Worm (Caenorhabditis elegans): Measurements from ENCODE around the gene elc-1.

elc-1 gene

DNA sequence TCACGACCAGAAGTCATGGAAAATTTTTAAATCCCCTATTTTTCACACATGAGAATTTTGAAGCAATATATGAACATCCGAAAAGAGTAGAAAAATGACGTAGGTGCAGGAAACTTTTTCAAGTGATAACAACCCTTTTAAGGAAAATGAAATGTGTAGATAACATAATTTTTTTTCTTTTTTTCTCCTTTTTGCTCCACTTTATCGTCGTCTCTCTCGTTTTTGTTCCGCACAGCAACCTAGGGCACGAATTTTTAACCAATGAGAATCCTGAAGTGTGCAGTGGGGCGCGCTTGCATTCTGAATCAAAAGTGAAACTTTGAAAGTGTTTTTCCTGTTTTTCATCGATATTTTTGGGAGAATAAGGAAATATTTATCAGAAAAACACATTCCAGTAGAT lies 24.2 kb downstream of the elc-1 start:
- no peak for TF ChIP-seq tbx-8 (GFP tag; optimal IDR thresholded peaks at IDR 0.05)
- no peak for TF ChIP-seq nhr-2 (tag; optimal IDR thresholded peaks at IDR 0.05)
- TF ChIP-seq ham-2 (GFP tag; optimal IDR thresholded peaks at IDR 0.05): no peak
- no peak for TF ChIP-seq mls-2 (tag; optimal IDR thresholded peaks at IDR 0.05)
- no peak for TF ChIP-seq sem-2 (GFP tag; optimal IDR thresholded peaks at IDR 0.05)
- no peak for TF ChIP-seq lin-13 (tag; optimal IDR thresholded peaks at IDR 0.05)
- TF ChIP-seq flh-1 (GFP tag; optimal IDR thresholded peaks at IDR 0.05): no peak
- TF ChIP-seq ceh-43 (GFP tag; optimal IDR thresholded peaks at IDR 0.05): no peak
- TF ChIP-seq sptf-1 (tag; optimal IDR thresholded peaks at IDR 0.05): no peak
- TF ChIP-seq mab-5 (tag; optimal IDR thresholded peaks at IDR 0.05): no peak
- TF ChIP-seq unc-39 (tag; optimal IDR thresholded peaks at IDR 0.05): no peak

DNA sequence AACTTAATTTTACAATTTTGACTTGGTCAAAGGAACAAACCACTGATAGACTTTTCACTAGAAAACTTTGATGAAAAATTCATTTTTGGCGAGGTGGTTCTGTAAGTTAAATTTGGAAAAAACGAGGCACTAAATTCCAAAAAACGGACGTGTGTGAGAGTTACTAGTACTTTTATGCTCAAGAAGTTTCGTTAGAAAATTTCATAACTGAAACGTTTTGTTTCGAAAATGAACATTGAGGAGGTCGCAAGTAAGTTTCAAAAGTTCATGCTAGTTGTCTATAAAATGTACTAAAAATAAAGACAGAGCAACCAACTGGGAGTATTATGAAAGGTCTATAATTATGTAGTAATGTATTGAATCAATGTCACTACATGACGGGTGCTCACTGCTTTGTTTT lies 25.2 kb downstream of the elc-1 start, which contains the start of gene pals-17:
Gene pals-17, minus strand, starts transcription at position 101 of the 400 bp plus-strand sequence.
- TF ChIP-seq ceh-83 (GFP tag; optimal IDR thresholded peaks at IDR 0.05) (no peak), elt-3 (tag; optimal IDR thresholded peaks at IDR 0.05) (no peak), sptf-1 (tag; optimal IDR thresholded peaks at IDR 0.05) (no peak), nhr-12 (tag; optimal IDR thresholded peaks at IDR 0.05) (no peak), ztf-11 (tag; optimal IDR thresholded peaks at IDR 0.05) (no peak), sem-2 (GFP tag; optimal IDR thresholded peaks at IDR 0.05) (no peak), lin-13 (tag; optimal IDR thresholded peaks at IDR 0.05) (no peak), mls-2 (tag; optimal IDR thresholded peaks at IDR 0.05) (no peak)

DNA sequence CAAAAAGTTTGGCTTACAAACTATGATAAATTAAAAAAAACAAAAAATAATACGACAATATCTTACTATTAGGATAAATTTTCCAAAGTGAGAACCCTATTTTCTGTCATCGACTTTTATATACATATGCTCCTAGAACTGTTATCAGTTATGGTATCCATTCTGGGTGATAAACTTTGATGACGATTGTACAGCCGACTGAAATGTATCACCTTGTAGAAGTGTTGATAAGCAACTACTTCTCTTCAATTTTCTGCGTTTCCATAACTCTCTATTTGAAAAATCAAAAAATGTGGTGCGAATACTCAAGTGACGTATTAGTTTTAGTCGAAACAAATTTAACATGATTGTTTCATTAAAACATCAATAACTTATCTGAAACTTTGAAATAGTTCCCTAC lies 27.0 kb downstream of the elc-1 start:
- TF ChIP-seq mab-5 (tag; optimal IDR thresholded peaks at IDR 0.05): no peak
- no peak for TF ChIP-seq nhr-76 (tag; optimal IDR thresholded peaks at IDR 0.05)
- TF ChIP-seq elt-1 (tag; optimal IDR thresholded peaks at IDR 0.05; ENCODE audit: borderline replicate concordance, insufficient read depth): no peak
- TF ChIP-seq ceh-43 (GFP tag; optimal IDR thresholded peaks at IDR 0.05): no peak
- TF ChIP-seq ceh-39 (tag; optimal IDR thresholded peaks at IDR 0.05): no peak
- TF ChIP-seq ztf-11 (tag; optimal IDR thresholded peaks at IDR 0.05): no peak
- no peak for TF ChIP-seq nhr-237 (tag; optimal IDR thresholded peaks at IDR 0.05)
- TF ChIP-seq pha-4 (tag; optimal IDR thresholded peaks at IDR 0.05): no peak
- no peak for TF ChIP-seq mep-1 (tag; optimal IDR thresholded peaks at IDR 0.05)
- no peak for TF ChIP-seq unc-120 (tag; optimal IDR thresholded peaks at IDR 0.05; ENCODE audit: poor library complexity, severe bottlenecking)
- TF ChIP-seq snpc-4 (tag; optimal IDR thresholded peaks at IDR 0.05): no peak
- no peak for TF ChIP-seq nhr-2 (tag; optimal IDR thresholded peaks at IDR 0.05)
- no peak for TF ChIP-seq lin-13 (tag; optimal IDR thresholded peaks at IDR 0.05)
- no peak for TF ChIP-seq ham-2 (GFP tag; optimal IDR thresholded peaks at IDR 0.05)
- no peak for TF ChIP-seq bed-3 (GFP tag; optimal IDR thresholded peaks at IDR 0.05)
- no peak for TF ChIP-seq nhr-12 (tag; optimal IDR thresholded peaks at IDR 0.05)
- TF ChIP-seq flh-1 (GFP tag; optimal IDR thresholded peaks at IDR 0.05): no peak
- no peak for TF ChIP-seq zip-8 (tag; optimal IDR thresholded peaks at IDR 0.05)

DNA sequence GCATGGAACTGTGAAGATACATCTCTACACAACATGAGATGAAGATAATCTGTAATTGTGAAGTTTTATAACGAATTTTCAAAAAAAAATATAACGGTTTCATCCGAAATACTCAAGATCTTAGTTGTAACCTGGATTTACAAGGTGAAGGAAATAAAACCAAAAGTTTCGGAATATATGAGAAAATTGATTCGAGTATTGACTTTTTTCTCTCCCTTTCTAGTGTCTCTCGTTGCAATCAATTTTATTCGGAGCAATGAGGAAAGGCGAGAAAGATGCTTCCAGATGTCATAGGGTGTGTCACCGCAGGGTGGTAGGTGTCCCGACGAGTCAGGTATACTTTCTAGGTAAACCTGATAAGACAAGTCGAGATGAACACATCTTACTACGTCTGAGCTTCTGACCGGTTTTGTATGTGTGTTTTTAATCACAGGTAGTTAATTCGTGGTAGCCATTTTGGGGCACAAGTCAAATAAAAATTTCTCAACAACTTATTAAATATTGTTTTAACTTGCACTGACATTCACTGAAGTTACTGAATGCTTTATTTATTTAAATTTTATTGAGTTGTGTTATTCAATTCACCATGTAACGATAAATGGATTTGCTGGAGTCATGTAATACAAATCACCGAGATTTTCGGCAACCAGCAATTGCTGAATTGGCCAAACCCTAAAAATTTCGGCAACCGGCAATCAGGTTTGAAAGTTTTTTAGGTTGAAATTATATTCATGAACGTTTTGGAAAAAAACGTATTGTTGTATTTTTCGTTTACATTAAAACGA lies 28.5 kb downstream of the elc-1 start, which contains the start of gene pals-20:
Gene pals-20, minus strand, starts transcription at position 51 of the 785 bp plus-strand sequence.
- no peak for TF ChIP-seq blmp-1 (tag; optimal IDR thresholded peaks at IDR 0.05)
- TF ChIP-seq ceh-43 (GFP tag; optimal IDR thresholded peaks at IDR 0.05): no peak
- no peak for TF ChIP-seq nhr-2 (tag; optimal IDR thresholded peaks at IDR 0.05)
- TF ChIP-seq ztf-11 (tag; optimal IDR thresholded peaks at IDR 0.05): no peak
- no peak for TF ChIP-seq lsy-2 (tag; optimal IDR thresholded peaks at IDR 0.05)
- no peak for TF ChIP-seq tbx-8 (GFP tag; optimal IDR thresholded peaks at IDR 0.05)
- TF ChIP-seq hlh-1 (tag; optimal IDR thresholded peaks at IDR 0.05): no peak
- TF ChIP-seq sem-2 (GFP tag; optimal IDR thresholded peaks at IDR 0.05): no peak
- TF ChIP-seq mls-2 (tag; optimal IDR thresholded peaks at IDR 0.05): no peak
- no peak for TF ChIP-seq nhr-28 (tag; optimal IDR thresholded peaks at IDR 0.05)
- TF ChIP-seq drap-1 (GFP tag; optimal IDR thresholded peaks at IDR 0.05): no peak

DNA sequence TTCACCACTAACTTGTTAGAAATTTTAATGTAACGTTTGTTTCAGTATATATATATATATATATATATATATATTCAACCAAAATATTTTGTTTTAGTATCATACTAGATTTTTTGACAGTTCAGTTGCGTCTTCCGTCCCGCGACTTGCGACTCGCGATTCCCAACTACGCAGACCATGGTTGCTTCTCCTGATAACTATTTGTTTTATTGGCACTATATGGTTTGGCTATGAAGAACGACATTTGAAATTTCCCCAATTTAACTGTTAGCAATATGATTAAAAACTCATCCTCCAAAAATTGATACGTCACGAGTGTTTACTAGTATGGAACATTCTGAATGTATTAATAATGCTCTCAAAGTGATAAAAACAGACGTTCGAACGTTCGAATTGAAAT lies 32.3 kb downstream of the elc-1 start:
- TF ChIP-seq nhr-12 (tag; optimal IDR thresholded peaks at IDR 0.05) (no peak), cnd-1 (tag; optimal IDR thresholded peaks at IDR 0.05) (no peak), lsy-2 (tag; optimal IDR thresholded peaks at IDR 0.05) (no peak), nhr-2 (tag; optimal IDR thresholded peaks at IDR 0.05) (no peak), unc-120 (tag; optimal IDR thresholded peaks at IDR 0.05; ENCODE audit: poor library complexity, severe bottlenecking) (no peak), flh-1 (GFP tag; optimal IDR thresholded peaks at IDR 0.05) (no peak), hlh-1 (tag; optimal IDR thresholded peaks at IDR 0.05) (no peak), mep-1 (tag; optimal IDR thresholded peaks at IDR 0.05) (no peak), nhr-76 (tag; optimal IDR thresholded peaks at IDR 0.05) (no peak), M03D4.4 (tag; optimal IDR thresholded peaks at IDR 0.05) (no peak), zip-8 (tag; optimal IDR thresholded peaks at IDR 0.05) (no peak), ces-1 (GFP tag; optimal IDR thresholded peaks at IDR 0.05) (no peak), lin-13 (tag; optimal IDR thresholded peaks at IDR 0.05) (no peak), ceh-39 (tag; optimal IDR thresholded peaks at IDR 0.05) (no peak), tbx-8 (GFP tag; optimal IDR thresholded peaks at IDR 0.05) (no peak), blmp-1 (tag; optimal IDR thresholded peaks at IDR 0.05) (no peak)
